Worm (Caenorhabditis elegans) whole organism, late embryonic: ENCODE data around the gene pac-1.
A peak's percentile ranks its signal among the peaks of the same experiment; 100 is the strongest.

Source experiments
- C08G9.2 ChIP-seq: sonication (generic microtip); optimal IDR thresholded peaks from 2 replicates; lab custom pipeline; 2016; ENCODE audit warnings: mild to moderate bottlenecking, missing genetic modification characterization, moderate library complexity, missing compliant biosample characterization
- C38D4.7 ChIP-seq: fragments of 200-800 bp; sonication (Bioruptor generic); optimal IDR thresholded peaks from 2 replicates; lab custom pipeline; 2018; ENCODE audit warnings: mild to moderate bottlenecking, missing genetic modification characterization, moderate library complexity, missing compliant biosample characterization
- F13H6.1 ChIP-seq: sonication (generic microtip); optimal IDR thresholded peaks from 2 replicates; lab custom pipeline; 2016; ENCODE audit warnings: missing genetic modification characterization, missing compliant biosample characterization
- K02D7.2 ChIP-seq: sonication (generic microtip); optimal IDR thresholded peaks from 2 replicates; lab custom pipeline; 2017; ENCODE audit warnings: mild to moderate bottlenecking, missing genetic modification characterization, missing compliant biosample characterization
- K09A11.1 ChIP-seq: sonication (generic microtip); optimal IDR thresholded peaks from 2 replicates; lab custom pipeline; 2017; ENCODE audit warnings: antibody characterized with exemption, mild to moderate bottlenecking, missing genetic modification characterization, missing compliant biosample characterization; ENCODE audit not compliant: insufficient read depth
- T23F11.4 ChIP-seq: fragments of 200-800 bp; sonication (Bioruptor generic); optimal IDR thresholded peaks from 2 replicates; lab custom pipeline; 2018; ENCODE audit warnings: mild to moderate bottlenecking, missing genetic modification characterization, missing compliant biosample characterization
- ahr-1 ChIP-seq: sonication (generic microtip); optimal IDR thresholded peaks from 2 replicates; lab custom pipeline; 2016; ENCODE audit warnings: missing genetic modification characterization, missing compliant biosample characterization
- ama-1 ChIP-seq: fragments of 150-350 bp; optimal IDR thresholded peaks from 2 replicates; lab custom pipeline; 2014
- ceh-18 ChIP-seq: sonication (generic microtip); optimal IDR thresholded peaks from 2 replicates; lab custom pipeline; 2016; ENCODE audit warnings: missing genetic modification characterization, missing compliant biosample characterization
- ceh-19 ChIP-seq: fragments of 200-800 bp; sonication (Bioruptor generic); optimal IDR thresholded peaks from 2 replicates; lab custom pipeline; 2018; ENCODE audit warnings: mild to moderate bottlenecking, missing genetic modification characterization, missing compliant biosample characterization
- ceh-24 ChIP-seq: sonication (generic microtip); optimal IDR thresholded peaks from 2 replicates; lab custom pipeline; 2016; ENCODE audit warnings: mild to moderate bottlenecking, missing genetic modification characterization, missing compliant biosample characterization
- ceh-30 ChIP-seq: fragments of 150-350 bp; optimal IDR thresholded peaks from 2 replicates; lab custom pipeline; 2014; ENCODE audit warnings: missing biosample characterization, missing genetic modification characterization
- ceh-31 ChIP-seq: sonication (generic microtip); optimal IDR thresholded peaks from 2 replicates; lab custom pipeline; 2016; ENCODE audit warnings: missing genetic modification characterization, missing compliant biosample characterization
- ceh-34 ChIP-seq: sonication (generic microtip); optimal IDR thresholded peaks from 2 replicates; lab custom pipeline; 2016; ENCODE audit warnings: mild to moderate bottlenecking, missing genetic modification characterization, missing compliant biosample characterization
- ceh-45 ChIP-seq: fragments of 200-800 bp; sonication (Bioruptor generic); IDR thresholded peaks from 2 replicates; pipeline ENCODE4 v1.3.6; 2022; ENCODE audit warnings: missing genetic modification reagents, missing genetic modification characterization, missing compliant biosample characterization
- ceh-6 ChIP-seq: fragments of 200-800 bp; sonication (Bioruptor generic); optimal IDR thresholded peaks from 2 replicates; lab custom pipeline; 2018; ENCODE audit warnings: mild to moderate bottlenecking, missing genetic modification characterization, missing compliant biosample characterization
- ceh-9 ChIP-seq: sonication (generic microtip); optimal IDR thresholded peaks from 2 replicates; lab custom pipeline; 2016; ENCODE audit warnings: mild to moderate bottlenecking, missing genetic modification characterization, inconsistent platforms, missing compliant biosample characterization
- dmd-4 ChIP-seq: sonication (generic microtip); optimal IDR thresholded peaks from 2 replicates; lab custom pipeline; 2016; ENCODE audit warnings: borderline replicate concordance, missing genetic modification characterization, missing compliant biosample characterization
- dve-1 ChIP-seq: sonication (generic microtip); optimal IDR thresholded peaks from 2 replicates; lab custom pipeline; 2017; ENCODE audit warnings: antibody characterized with exemption, mild to moderate bottlenecking, missing genetic modification characterization, missing compliant biosample characterization
- ets-4 ChIP-seq: sonication (generic microtip); optimal IDR thresholded peaks from 2 replicates; lab custom pipeline; 2016; ENCODE audit warnings: missing genetic modification characterization, missing compliant biosample characterization
- fkh-10 ChIP-seq: fragments of 150-350 bp; optimal IDR thresholded peaks from 2 replicates; lab custom pipeline; 2014; ENCODE audit warnings: missing biosample characterization, missing genetic modification reagents, missing genetic modification characterization
- fkh-6 ChIP-seq: sonication (generic microtip); optimal IDR thresholded peaks from 2 replicates; lab custom pipeline; 2016; ENCODE audit warnings: missing genetic modification characterization, missing compliant biosample characterization
- gmeb-2 ChIP-seq: sonication (generic microtip); optimal IDR thresholded peaks from 2 replicates; lab custom pipeline; 2016; ENCODE audit warnings: missing genetic modification characterization, inconsistent platforms, missing compliant biosample characterization
- hlh-13 ChIP-seq: fragments of 200-800 bp; sonication (Bioruptor generic); optimal IDR thresholded peaks from 2 replicates; lab custom pipeline; 2018; ENCODE audit warnings: mild to moderate bottlenecking, missing genetic modification characterization, missing compliant biosample characterization
- hlh-30 ChIP-seq: sonication (generic microtip); optimal IDR thresholded peaks from 2 replicates; lab custom pipeline; 2017; ENCODE audit warnings: antibody characterized with exemption, missing genetic modification characterization, missing compliant biosample characterization; ENCODE audit not compliant: insufficient read depth
- hlh-6 ChIP-seq: sonication (generic microtip); optimal IDR thresholded peaks from 2 replicates; lab custom pipeline; 2016; ENCODE audit warnings: missing genotype, missing genetic modification characterization, missing compliant biosample characterization
- hlh-8 ChIP-seq: sonication (generic microtip); optimal IDR thresholded peaks from 2 replicates; lab custom pipeline; 2016; ENCODE audit warnings: missing genotype, missing genetic modification characterization, missing compliant biosample characterization
- lim-6 ChIP-seq: sonication (generic microtip); optimal IDR thresholded peaks from 2 replicates; lab custom pipeline; 2016; ENCODE audit warnings: missing genetic modification characterization, missing compliant biosample characterization
- lin-11 ChIP-seq: fragments of 200-800 bp; sonication (Bioruptor generic); optimal IDR thresholded peaks from 2 replicates; lab custom pipeline; 2018; ENCODE audit warnings: mild to moderate bottlenecking, missing genetic modification characterization, missing compliant biosample characterization
- nhr-232 ChIP-seq: sonication (generic microtip); optimal IDR thresholded peaks from 2 replicates; lab custom pipeline; 2016; ENCODE audit warnings: missing genetic modification characterization, missing compliant biosample characterization
- npax-4 ChIP-seq: sonication (generic microtip); optimal IDR thresholded peaks from 2 replicates; lab custom pipeline; 2016; ENCODE audit warnings: missing genetic modification characterization, missing compliant biosample characterization
- odd-2 ChIP-seq: sonication (generic microtip); optimal IDR thresholded peaks from 2 replicates; lab custom pipeline; 2017; ENCODE audit warnings: antibody characterized with exemption, mild to moderate bottlenecking, missing genetic modification characterization, missing compliant biosample characterization
- pat-9 ChIP-seq: fragments of 200-800 bp; sonication (Bioruptor generic); optimal IDR thresholded peaks from 2 replicates; lab custom pipeline; 2018; ENCODE audit warnings: mild to moderate bottlenecking, missing genetic modification characterization, moderate library complexity, missing compliant biosample characterization
- pax-1 ChIP-seq: fragments of 150-350 bp; optimal IDR thresholded peaks from 2 replicates; lab custom pipeline; 2014; ENCODE audit warnings: missing biosample characterization, missing genetic modification characterization
- pha-4 ChIP-seq: fragments of 150-350 bp; optimal IDR thresholded peaks from 2 replicates; lab custom pipeline; 2018; ENCODE audit warnings: missing biosample characterization, missing genetic modification reagents, missing genetic modification characterization
- pqm-1 ChIP-seq: sonication (generic microtip); optimal IDR thresholded peaks from 2 replicates; lab custom pipeline; 2016; ENCODE audit warnings: missing genetic modification characterization, missing compliant biosample characterization
- pros-1 ChIP-seq: fragments of 150-350 bp; optimal IDR thresholded peaks from 2 replicates; lab custom pipeline; 2014; ENCODE audit warnings: missing biosample characterization, missing genetic modification reagents, missing genetic modification characterization
- ref-2 ChIP-seq: sonication (generic microtip); optimal IDR thresholded peaks from 2 replicates; lab custom pipeline; 2016; ENCODE audit warnings: missing genetic modification characterization, missing compliant biosample characterization
- rnt-1 ChIP-seq: sonication (generic microtip); optimal IDR thresholded peaks from 2 replicates; lab custom pipeline; 2016; ENCODE audit warnings: missing genetic modification characterization, missing compliant biosample characterization
- sdc-2 ChIP-seq: sonication (generic microtip); optimal IDR thresholded peaks from 2 replicates; lab custom pipeline; 2016; ENCODE audit warnings: missing genotype, missing genetic modification characterization, missing compliant biosample characterization
- sox-2 ChIP-seq: fragments of 200-800 bp; sonication (Bioruptor generic); IDR thresholded peaks from 2 replicates; pipeline ENCODE4 v1.3.6; 2022; ENCODE audit warnings: missing genetic modification reagents, missing genetic modification characterization, missing compliant biosample characterization
- sox-4 ChIP-seq: sonication (generic microtip); optimal IDR thresholded peaks from 2 replicates; lab custom pipeline; 2017; ENCODE audit warnings: mild to moderate bottlenecking, missing genetic modification characterization, inconsistent platforms, missing compliant biosample characterization
- syd-9 ChIP-seq: sonication (generic microtip); optimal IDR thresholded peaks from 2 replicates; lab custom pipeline; 2016; ENCODE audit warnings: mild to moderate bottlenecking, missing genetic modification characterization, moderate library complexity, missing compliant biosample characterization
- tbx-2 ChIP-seq: sonication (generic microtip); optimal IDR thresholded peaks from 2 replicates; lab custom pipeline; 2016; ENCODE audit warnings: missing genetic modification characterization, missing compliant biosample characterization
- ttx-3 ChIP-seq: sonication (generic microtip); optimal IDR thresholded peaks from 2 replicates; lab custom pipeline; 2016; ENCODE audit warnings: missing genetic modification reagents, missing genetic modification characterization, missing compliant biosample characterization
- unc-3 ChIP-seq, 2 experiments: fragments of 200-800 bp in 1 of 2; sonication (Bioruptor generic) in 1 of 2; sonication (generic microtip) in 1 of 2; conservative IDR thresholded peaks in 1 of 2; optimal IDR thresholded peaks in 1 of 2; 2 replicates each; pipeline versions ENCODE4 v1.3.6 to Lab custom; 2016 to 2022; ENCODE audit warnings: missing compliant biosample characterization in 2 of 2, missing genetic modification characterization in 2 of 2, missing genetic modification reagents in 1 of 2
- unc-55 ChIP-seq: sonication (generic microtip); optimal IDR thresholded peaks from 2 replicates; lab custom pipeline; 2017; ENCODE audit warnings: missing biosample characterization, missing genetic modification reagents, missing genetic modification characterization
- unc-86 ChIP-seq: sonication (generic microtip); optimal IDR thresholded peaks from 2 replicates; lab custom pipeline; 2016; ENCODE audit warnings: missing genetic modification characterization, missing compliant biosample characterization
- ztf-16 ChIP-seq: sonication (generic microtip); optimal IDR thresholded peaks from 2 replicates; lab custom pipeline; 2017; ENCODE audit warnings: missing genetic modification characterization, missing compliant biosample characterization

pac-1 gene

DNA sequence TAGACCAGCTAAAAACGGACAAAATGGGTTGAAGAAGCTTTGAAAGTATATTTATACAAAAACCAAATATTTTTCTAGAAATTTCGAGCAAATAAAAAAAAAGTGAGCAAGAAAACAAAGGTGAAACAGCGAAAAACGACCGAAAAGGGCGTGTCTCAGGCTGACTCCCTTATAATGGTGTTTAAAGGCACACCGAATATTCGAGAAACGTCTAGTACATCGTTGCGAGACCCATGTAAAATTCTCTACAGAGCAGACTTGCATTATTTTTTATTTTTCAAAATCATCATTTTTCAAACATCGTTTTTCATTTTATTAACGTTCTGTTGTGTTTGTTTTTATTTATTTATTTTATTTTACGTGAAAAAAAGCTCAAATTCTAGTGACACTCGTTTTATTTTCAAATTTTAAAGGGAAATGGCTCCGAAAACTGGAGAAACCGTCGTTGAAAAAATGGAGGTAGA is 47.8 kb upstream of the pac-1 start, which contains the start of gene rpn-3 (continued):
- TF ChIP-seq hlh-30: peak; percentile 46
- TF ChIP-seq hlh-6 (tag; lab: Kevin White, UChicago): no peak
- peak; percentile 73 for TF ChIP-seq rnt-1
- TF ChIP-seq hlh-8: peak; percentile 8
- peak; percentile 94 for TF ChIP-seq unc-55 (GFP tag; lab: Kevin White, UChicago)
- no peak for TF ChIP-seq lin-11
- TF ChIP-seq ceh-9 (tag; lab: Kevin White, UChicago): no peak
- TF ChIP-seq K02D7.2: no peak
- no peak for TF ChIP-seq hlh-13 (GFP tag; lab: Kevin White, UChicago)
- TF ChIP-seq ceh-30 (tag; lab: Kevin White, UChicago): peak; percentile 88
- TF ChIP-seq C08G9.2: no peak
- no peak for TF ChIP-seq unc-3 (GFP tag; conservative IDR thresholded peaks at IDR 0.05; lab: Robert Waterston, UW)
- no peak for TF ChIP-seq unc-3 (tag; optimal IDR thresholded peaks at IDR 0.05; lab: Kevin White, UChicago)
- no peak for TF ChIP-seq pha-4 (tag; lab: Kevin White, UChicago)
- TF ChIP-seq ceh-6: peak; percentile 16
- peak; percentile 7 for TF ChIP-seq pqm-1
- peak; percentile 72 for TF ChIP-seq dve-1 (tag; lab: Kevin White, UChicago)
- TF ChIP-seq ceh-24 (tag; lab: Kevin White, UChicago): no peak
- TF ChIP-seq nhr-232: no peak
- no peak for TF ChIP-seq fkh-10 (GFP tag; lab: Kevin White, UChicago)
- no peak for TF ChIP-seq ztf-16 (tag; lab: Kevin White, UChicago)
- TF ChIP-seq syd-9 (tag; lab: Kevin White, UChicago): peak; percentile 47
- TF ChIP-seq ceh-19 (GFP tag; lab: Kevin White, UChicago): peak; percentile 44
- TF ChIP-seq pat-9 (tag; lab: Kevin White, UChicago): no peak
- TF ChIP-seq ttx-3: peak; percentile 53
- peak; percentile 68 for TF ChIP-seq K09A11.1 (tag; lab: Kevin White, UChicago)
- no peak for TF ChIP-seq ama-1 (lab: Kevin White, UChicago)
- TF ChIP-seq ceh-45 (GFP tag; lab: Robert Waterston, UW): no peak
- TF ChIP-seq sox-4 (tag; lab: Kevin White, UChicago): peak; percentile 28
- peak; percentile 66 for TF ChIP-seq unc-86 (tag; lab: Kevin White, UChicago)
- TF ChIP-seq ahr-1 (tag; lab: Kevin White, UChicago): no peak
- TF ChIP-seq pros-1 (tag; lab: Kevin White, UChicago): no peak
- TF ChIP-seq ceh-31 (tag; lab: Kevin White, UChicago): peak; percentile 88
- no peak for TF ChIP-seq odd-2 (tag; lab: Kevin White, UChicago)
- TF ChIP-seq ets-4 (tag; lab: Kevin White, UChicago): peak; percentile 67
- no peak for TF ChIP-seq lim-6
- TF ChIP-seq fkh-6 (tag; lab: Kevin White, UChicago): no peak
- peak; percentile 55 for TF ChIP-seq ref-2
- TF ChIP-seq dmd-4: no peak
- TF ChIP-seq tbx-2 (tag; lab: Kevin White, UChicago): peak; percentile 84
- TF ChIP-seq npax-4 (tag; lab: Kevin White, UChicago): no peak
- TF ChIP-seq gmeb-2 (tag; lab: Kevin White, UChicago): no peak
- peak; percentile 97 for TF ChIP-seq pax-1
- no peak for TF ChIP-seq T23F11.4
- TF ChIP-seq ceh-18 (tag; lab: Kevin White, UChicago): peak; percentile 79
- TF ChIP-seq sox-2 (GFP tag; lab: Robert Waterston, UW): no peak; the same call in 1 of the 2 replicates
- TF ChIP-seq F13H6.1 (tag; lab: Kevin White, UChicago): peak; percentile 22
- peak; percentile 3 for TF ChIP-seq sdc-2 (tag; lab: Kevin White, UChicago)
- TF ChIP-seq C38D4.7 (GFP tag; lab: Kevin White, UChicago): no peak
- peak; percentile 84 for TF ChIP-seq ceh-34 (tag; lab: Kevin White, UChicago)
